Worm (Caenorhabditis elegans): ENCODE results near the gene ZK829.9.

The ZK829.9 gene

ce11 chrIV:11961485-11962255 lies 8.7 kb upstream of the ZK829.9 start, which contains the start of gene ZK829.7 (continued):
- no peak for TF ChIP-seq tbx-9 (tag; optimal IDR thresholded peaks at IDR 0.05; ENCODE audit: borderline replicate concordance)

ce11 chrIV:11965327-11965726 lies 5.0 kb upstream of the ZK829.9 start, which contains the start of gene srj-1:
srj-1 (minus strand) TSS chrIV:11965427.
- TF ChIP-seq ztf-28 (GFP tag; IDR thresholded peaks at IDR 0.05): no peak
- TF ChIP-seq attf-5 (GFP tag; optimal IDR thresholded peaks at IDR 0.05): no peak
- TF ChIP-seq F37B4.10 (GFP tag; IDR thresholded peaks at IDR 0.05): no peak
- TF ChIP-seq mel-28 (tag; optimal IDR thresholded peaks at IDR 0.05; ENCODE audit: borderline replicate concordance): no peak
- TF ChIP-seq mcd-1 (GFP tag; IDR thresholded peaks at IDR 0.05): no peak
- TF ChIP-seq aptf-2 (GFP tag; conservative IDR thresholded peaks at IDR 0.05): no peak
- no peak for TF ChIP-seq chd-7 (tag; optimal IDR thresholded peaks at IDR 0.05)
- TF ChIP-seq ets-4 (GFP tag; optimal IDR thresholded peaks at IDR 0.05): no peak
- no peak for TF ChIP-seq ceh-100 (GFP tag; IDR thresholded peaks at IDR 0.05)
- TF ChIP-seq mxl-1 (tag; optimal IDR thresholded peaks at IDR 0.05): no peak
- TF ChIP-seq B0261.1 (tag; optimal IDR thresholded peaks at IDR 0.05): no peak
- TF ChIP-seq rec-8 (tag; optimal IDR thresholded peaks at IDR 0.05): no peak
- TF ChIP-seq F23B12.7 (tag; optimal IDR thresholded peaks at IDR 0.05; ENCODE audit: insufficient read depth): no peak
- TF ChIP-seq atf-7 (tag; optimal IDR thresholded peaks at IDR 0.05): no peak
- TF ChIP-seq let-607 (tag; optimal IDR thresholded peaks at IDR 0.05): no peak
- no peak for TF ChIP-seq nfyb-1 (GFP tag; IDR thresholded peaks at IDR 0.05)
- TF ChIP-seq T07F8.4 (tag; optimal IDR thresholded peaks at IDR 0.05): no peak

ce11 chrIV:11986407-11986806 lies 16.1 kb downstream of the ZK829.9 start:
- TF ChIP-seq ztf-6 (GFP tag; IDR thresholded peaks at IDR 0.05): no peak
- TF ChIP-seq nhr-90 (tag; optimal IDR thresholded peaks at IDR 0.05): no peak
- no peak for TF ChIP-seq egl-18 (GFP tag; IDR thresholded peaks at IDR 0.05)
- TF ChIP-seq dpff-1 (tag; optimal IDR thresholded peaks at IDR 0.05): no peak
- no peak for TF ChIP-seq nhr-179 (tag; optimal IDR thresholded peaks at IDR 0.05)
- no peak for TF ChIP-seq lsl-1 (GFP tag; optimal IDR thresholded peaks at IDR 0.05)
- TF ChIP-seq nfya-1 (tag; optimal IDR thresholded peaks at IDR 0.05; ENCODE audit: borderline replicate concordance, insufficient read depth): no peak
- no peak for TF ChIP-seq mcd-1 (GFP tag; IDR thresholded peaks at IDR 0.05)
- TF ChIP-seq nfya-2 (GFP tag; IDR thresholded peaks at IDR 0.05): no peak
- no peak for TF ChIP-seq ceh-91 (GFP tag; IDR thresholded peaks at IDR 0.05)

- no peak for TF ChIP-seq Y67H2A.10 (GFP tag; conservative IDR thresholded peaks at IDR 0.05)
- no peak for TF ChIP-seq Y53G8AR.9 (GFP tag; conservative IDR thresholded peaks at IDR 0.05)
- peak; percentile 44; the same call in 1 of the 2 replicates for TF ChIP-seq egl-44 (GFP tag; IDR thresholded peaks at IDR 0.05)
- no peak for TF ChIP-seq unc-130 (GFP tag; optimal IDR thresholded peaks at IDR 0.05)
- peak; percentile 37 for TF ChIP-seq snpc-4 (GFP tag; optimal IDR thresholded peaks at IDR 0.05)
- TF ChIP-seq snpc-4 (tag; optimal IDR thresholded peaks at IDR 0.05): peak in 3 of 4 experiments; percentile 14 to 70 (median 37)
- TF ChIP-seq akir-1 (GFP tag; optimal IDR thresholded peaks at IDR 0.05): no peak
- TF ChIP-seq ceh-27 (GFP tag; optimal IDR thresholded peaks at IDR 0.05): no peak
- no peak for TF ChIP-seq hsf-1 (GFP tag; IDR thresholded peaks at IDR 0.05)
- no peak for TF ChIP-seq rcor-1 (GFP tag; IDR thresholded peaks at IDR 0.05)
- peak; percentile 18 for TF ChIP-seq T07F8.4 (tag; optimal IDR thresholded peaks at IDR 0.05)
- peak; percentile 35 for TF ChIP-seq D2030.7 (GFP tag; IDR thresholded peaks at IDR 0.05)
- TF ChIP-seq hmg-20 (GFP tag; IDR thresholded peaks at IDR 0.05): no peak
- TF ChIP-seq tbp1 (GFP tag; optimal IDR thresholded peaks at IDR 0.05): peak; percentile 84
- no peak for TF ChIP-seq athp-1 (tag; optimal IDR thresholded peaks at IDR 0.05)
- TF ChIP-seq F55B11.4 (tag; optimal IDR thresholded peaks at IDR 0.05; ENCODE audit: borderline replicate concordance, insufficient read depth): no peak
- no peak for TF ChIP-seq nfyb-1 (GFP tag; IDR thresholded peaks at IDR 0.05)
Measured at ce11 chrIV:12005090-12005770, 34.9 kb downstream of the ZK829.9 start.
